Worm (Caenorhabditis elegans) whole organism, midembryonic: ENCODE data around the gene oac-2.

Source experiments
- T22C8.4 ChIP-seq: fragments of 200-800 bp; sonication (Bioruptor generic); IDR thresholded peaks from 2 replicates; pipeline ENCODE4 v1.3.6; 2022; ENCODE audit warnings: missing genetic modification characterization, missing compliant biosample characterization
- cog-1 ChIP-seq: sonication (generic microtip); optimal IDR thresholded peaks from 2 replicates; lab custom pipeline; 2016; ENCODE audit warnings: missing genetic modification characterization, missing compliant biosample characterization
- flt-1 ChIP-seq: fragments of 200-800 bp; sonication (Bioruptor generic); IDR thresholded peaks from 2 replicates; pipeline ENCODE4 v1.3.6; 2022; ENCODE audit warnings: missing genetic modification characterization, missing compliant biosample characterization
- klf-2 ChIP-seq: fragments of 200-800 bp; sonication (Bioruptor generic); conservative IDR thresholded peaks from 2 replicates; pipeline ENCODE4 v1.3.6; 2022; ENCODE audit warnings: missing genetic modification reagents, missing genetic modification characterization, missing compliant biosample characterization
- med-1 ChIP-seq: sonication (generic microtip); optimal IDR thresholded peaks from 2 replicates; lab custom pipeline; 2017; ENCODE audit warnings: missing genetic modification characterization, mild to moderate bottlenecking, missing compliant biosample characterization, antibody characterized with exemption, missing genetic modification reagents; ENCODE audit not compliant: insufficient read depth
- ref-1 ChIP-seq: fragments of 200-800 bp; sonication (Bioruptor generic); conservative IDR thresholded peaks from 2 replicates; pipeline ENCODE4 v1.3.6; 2022; ENCODE audit warnings: missing genetic modification reagents, missing genetic modification characterization, missing compliant biosample characterization
- tab-1 ChIP-seq: fragments of 200-800 bp; sonication (Bioruptor generic); IDR thresholded peaks from 2 replicates; pipeline ENCODE4 v1.3.6; 2022; ENCODE audit warnings: missing genetic modification characterization, missing compliant biosample characterization
- ztf-23 ChIP-seq: fragments of 200-800 bp; sonication (Bioruptor generic); IDR thresholded peaks from 2 replicates; pipeline ENCODE4 v1.3.6; 2022; ENCODE audit warnings: missing genetic modification reagents, missing genetic modification characterization, missing compliant biosample characterization
- ztf-29 ChIP-seq: fragments of 200-800 bp; sonication (Bioruptor generic); IDR thresholded peaks from 2 replicates; pipeline ENCODE4 v1.3.6; 2022; ENCODE audit warnings: missing genetic modification reagents, missing genetic modification characterization, missing compliant biosample characterization

The oac-2 gene

ce11 chrV:3496880-3497279 is 22.0 kb upstream of the oac-2 start, which contains the start of gene C07G3.15:
Gene C07G3.15 (minus strand): TSS chrV:3496980.
- TF ChIP-seq ref-1 (GFP tag; lab: Robert Waterston, UW): no peak
- TF ChIP-seq ztf-23 (GFP tag; lab: Robert Waterston, UW): no peak
- no peak for TF ChIP-seq flt-1 (GFP tag; lab: Robert Waterston, UW)
- TF ChIP-seq ztf-29 (GFP tag; lab: Robert Waterston, UW): no peak
- TF ChIP-seq cog-1: no peak
- no peak for TF ChIP-seq klf-2 (GFP tag; lab: Robert Waterston, UW)
- no peak for TF ChIP-seq med-1 (GFP tag; lab: Kevin White, UChicago)

- TF ChIP-seq ztf-29 (GFP tag; lab: Robert Waterston, UW): no peak
- TF ChIP-seq flt-1 (GFP tag; lab: Robert Waterston, UW): no peak
Observed at ce11 chrV:3490435-3490834, 15.5 kb upstream of the oac-2 start, which contains the start of gene srbc-36. Gene srbc-36 (minus strand): TSS chrV:3490535.

DNA sequence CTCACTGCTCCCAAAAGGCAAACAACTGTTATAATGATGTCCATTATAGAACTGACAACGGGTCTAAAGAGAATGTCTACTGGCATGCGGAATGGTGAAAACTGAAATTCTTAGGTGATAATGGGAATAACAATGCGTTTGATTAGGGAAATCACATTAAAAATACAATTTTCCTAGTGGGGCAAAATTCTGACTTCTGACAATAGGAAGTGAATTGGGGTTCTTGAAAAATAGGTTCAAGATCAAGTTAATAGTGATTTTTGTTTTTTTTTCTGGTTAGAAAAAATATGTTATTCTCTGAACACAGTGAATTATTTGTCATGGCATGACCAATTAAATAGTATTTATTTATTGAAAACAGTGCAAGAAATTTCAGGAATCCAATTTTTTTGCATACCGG is 11.9 kb upstream of the oac-2 start, which contains the start of gene srbc-32:
srbc-32 (minus strand) TSS at position 101 of the 400 bp plus-strand sequence.
- TF ChIP-seq ztf-29 (GFP tag; lab: Robert Waterston, UW) (no peak), cog-1 (no peak), ref-1 (GFP tag; lab: Robert Waterston, UW) (no peak), med-1 (GFP tag; lab: Kevin White, UChicago) (no peak), klf-2 (GFP tag; lab: Robert Waterston, UW) (no peak), T22C8.4 (GFP tag; lab: Robert Waterston, UW) (no peak), ztf-23 (GFP tag; lab: Robert Waterston, UW) (no peak), flt-1 (GFP tag; lab: Robert Waterston, UW) (no peak), tab-1 (GFP tag; lab: Robert Waterston, UW) (no peak)

DNA sequence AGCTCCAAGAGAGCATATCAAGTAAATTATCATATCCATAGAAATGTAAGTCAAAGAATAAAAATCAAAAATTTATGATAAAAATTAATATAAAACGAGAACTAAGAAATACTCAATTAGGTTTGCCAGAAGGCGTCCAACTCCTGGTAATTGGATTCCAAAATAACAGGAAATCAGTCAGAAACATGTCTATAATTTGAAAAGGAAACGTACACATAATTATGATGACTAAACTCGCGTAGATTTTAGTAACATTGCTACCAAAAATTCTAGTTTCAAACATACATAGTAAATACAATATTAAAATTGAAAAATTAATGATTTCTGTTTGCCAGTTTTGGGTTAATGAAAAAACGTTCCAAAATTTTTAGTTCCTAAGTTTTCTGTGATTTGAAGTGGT is 9.8 kb upstream of the oac-2 start, which contains the start of gene srbc-33:
srbc-33 (minus strand) TSS at position 101 of the 400 bp plus-strand sequence.
- TF ChIP-seq med-1 (GFP tag; lab: Kevin White, UChicago): no peak
- no peak for TF ChIP-seq cog-1

- TF ChIP-seq T22C8.4 (GFP tag; lab: Robert Waterston, UW): no peak
- no peak for TF ChIP-seq flt-1 (GFP tag; lab: Robert Waterston, UW)
- no peak for TF ChIP-seq med-1 (GFP tag; lab: Kevin White, UChicago)
- TF ChIP-seq klf-2 (GFP tag; lab: Robert Waterston, UW): no peak
- no peak for TF ChIP-seq ztf-23 (GFP tag; lab: Robert Waterston, UW)
- no peak for TF ChIP-seq tab-1 (GFP tag; lab: Robert Waterston, UW)
- no peak for TF ChIP-seq cog-1
Observed at ce11 chrV:3482550-3483002, 7.7 kb upstream of the oac-2 start, which contains the start of gene lys-7. Gene lys-7 (minus strand): TSS chrV:3482600.

- TF ChIP-seq cog-1: no peak
- TF ChIP-seq med-1 (GFP tag; lab: Kevin White, UChicago): no peak
- no peak for TF ChIP-seq klf-2 (GFP tag; lab: Robert Waterston, UW)
- TF ChIP-seq tab-1 (GFP tag; lab: Robert Waterston, UW): no peak
- no peak for TF ChIP-seq flt-1 (GFP tag; lab: Robert Waterston, UW)
- TF ChIP-seq ztf-23 (GFP tag; lab: Robert Waterston, UW): no peak
- no peak for TF ChIP-seq ref-1 (GFP tag; lab: Robert Waterston, UW)
- TF ChIP-seq ztf-29 (GFP tag; lab: Robert Waterston, UW): no peak
- no peak for TF ChIP-seq T22C8.4 (GFP tag; lab: Robert Waterston, UW)
Observed at ce11 chrV:3480346-3480745, 5.4 kb upstream of the oac-2 start, which contains the start of gene srbc-30. Gene srbc-30 (minus strand): TSS chrV:3480446.

DNA sequence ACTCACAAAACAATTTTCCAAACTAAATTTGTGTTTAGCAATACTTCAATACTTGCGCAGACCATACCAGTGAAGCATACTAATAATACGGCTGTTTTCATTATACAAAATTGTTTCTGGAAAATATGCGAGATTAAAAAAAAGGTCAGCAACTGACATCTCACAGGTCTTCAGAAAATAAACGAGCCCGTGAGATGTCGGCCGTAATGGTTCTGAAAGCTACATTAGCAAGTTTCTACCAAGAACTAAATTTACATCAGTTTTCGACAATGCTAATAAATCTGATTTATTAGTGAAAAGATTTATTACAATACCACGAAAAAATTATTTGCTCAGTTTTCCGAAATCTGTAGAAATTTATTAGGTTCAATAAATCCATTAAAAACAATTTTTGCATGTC is 2.6 kb upstream of the oac-2 start, which contains the start of gene srbc-31:
srbc-31 (minus strand) TSS at position 101 of the 400 bp plus-strand sequence.
- TF ChIP-seq T22C8.4 (GFP tag; lab: Robert Waterston, UW) (no peak), ref-1 (GFP tag; lab: Robert Waterston, UW) (no peak), med-1 (GFP tag; lab: Kevin White, UChicago) (no peak)

- no peak for TF ChIP-seq ztf-29 (GFP tag; lab: Robert Waterston, UW)
- TF ChIP-seq T22C8.4 (GFP tag; lab: Robert Waterston, UW): no peak
- no peak for TF ChIP-seq flt-1 (GFP tag; lab: Robert Waterston, UW)
- TF ChIP-seq ref-1 (GFP tag; lab: Robert Waterston, UW): no peak
- TF ChIP-seq ztf-23 (GFP tag; lab: Robert Waterston, UW): no peak
- TF ChIP-seq med-1 (GFP tag; lab: Kevin White, UChicago): no peak
- no peak for TF ChIP-seq cog-1
- no peak for TF ChIP-seq klf-2 (GFP tag; lab: Robert Waterston, UW)
- no peak for TF ChIP-seq tab-1 (GFP tag; lab: Robert Waterston, UW)
Observed at ce11 chrV:3476228-3476627, 1.3 kb upstream of the oac-2 start.

DNA sequence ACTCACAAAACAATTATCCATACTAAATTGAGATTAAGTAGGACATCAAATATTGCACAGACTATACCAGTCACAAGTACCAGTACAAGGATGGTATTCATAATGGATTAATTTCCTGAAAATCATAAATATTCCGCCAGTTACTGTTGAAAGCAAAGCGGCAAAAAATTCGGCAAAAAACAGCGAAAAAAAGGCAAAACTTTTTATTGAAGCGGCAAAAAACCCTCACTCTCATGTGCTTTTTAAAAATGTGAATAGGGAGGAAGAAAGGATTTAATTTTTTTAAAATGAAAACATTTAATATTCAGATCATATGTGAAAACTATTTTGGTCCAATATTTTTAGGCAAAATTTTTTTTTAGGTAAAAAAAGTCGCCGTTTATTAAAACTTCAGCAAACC is 4.1 kb downstream of the oac-2 start, which contains the start of gene srbc-29:
srbc-29 (minus strand) TSS at position 101 of the 400 bp plus-strand sequence.
- TF ChIP-seq tab-1 (GFP tag; lab: Robert Waterston, UW) (no peak), klf-2 (GFP tag; lab: Robert Waterston, UW) (no peak), ztf-29 (GFP tag; lab: Robert Waterston, UW) (no peak), med-1 (GFP tag; lab: Kevin White, UChicago) (no peak), ztf-23 (GFP tag; lab: Robert Waterston, UW) (no peak), flt-1 (GFP tag; lab: Robert Waterston, UW) (no peak), cog-1 (no peak), ref-1 (GFP tag; lab: Robert Waterston, UW) (no peak), T22C8.4 (GFP tag; lab: Robert Waterston, UW) (no peak)

- TF ChIP-seq klf-2 (GFP tag; lab: Robert Waterston, UW) (no peak), T22C8.4 (GFP tag; lab: Robert Waterston, UW) (no peak), flt-1 (GFP tag; lab: Robert Waterston, UW) (no peak), cog-1 (no peak), med-1 (GFP tag; lab: Kevin White, UChicago) (no peak), ztf-29 (GFP tag; lab: Robert Waterston, UW) (no peak), ref-1 (GFP tag; lab: Robert Waterston, UW) (no peak), tab-1 (GFP tag; lab: Robert Waterston, UW) (no peak), ztf-23 (GFP tag; lab: Robert Waterston, UW) (no peak)
Observed at ce11 chrV:3468436-3468835, 6.5 kb downstream of the oac-2 start, which contains the start of gene gst-33. Gene gst-33 (minus strand): TSS chrV:3468562.
